Worm (Caenorhabditis elegans) whole organism, early embryonic: ENCODE data around the gene ensh-1.

Source experiments
- ama-1 ChIP-seq: fragments of 150-350 bp; optimal IDR thresholded peaks from 2 replicates; lab custom pipeline; 2014
- ets-7 ChIP-seq: sonication (generic microtip); optimal IDR thresholded peaks from 2 replicates; lab custom pipeline; 2016; ENCODE audit warnings: missing genotype, missing genetic modification characterization, missing compliant biosample characterization
- flt-1 ChIP-seq: fragments of 200-800 bp; sonication (Bioruptor generic); IDR thresholded peaks from 2 replicates; pipeline ENCODE4 v1.3.6; 2022; ENCODE audit warnings: missing genetic modification characterization, missing compliant biosample characterization
- hmbx-1 ChIP-seq: sonication (generic microtip); optimal IDR thresholded peaks from 2 replicates; lab custom pipeline; 2016; ENCODE audit warnings: mild to moderate bottlenecking, missing genetic modification characterization, missing compliant biosample characterization
- pes-1 ChIP-seq: fragments of 200-800 bp; sonication (Bioruptor generic); IDR thresholded peaks from 2 replicates; pipeline ENCODE4 v1.3.6; 2022; ENCODE audit warnings: missing genetic modification reagents, missing genetic modification characterization, missing compliant biosample characterization

ce11 chrX:8878709-8879108, 26.5 kb upstream of the ensh-1 start:
- TF ChIP-seq flt-1 (GFP tag; lab: Robert Waterston, UW) (no peak), ama-1 (lab: Kevin White, UChicago) (no peak), hmbx-1 (tag; lab: Kevin White, UChicago) (no peak), ets-7 (no peak), pes-1 (GFP tag; lab: Robert Waterston, UW) (no peak)
